Fruit fly (Drosophila melanogaster) whole organism, embryonic: ENCODE data around the gene Hs2st.
A peak's percentile ranks its signal among the peaks of the same experiment; 100 is the strongest.

ENCODE experiments used
- Aef1 ChIP-seq: fragments of 200-800 bp; sonication (Bioruptor generic); IDR thresholded peaks from 3 replicates; pipeline ENCODE4 v1.3.6; 2022; ENCODE audit warnings: missing biosample characterization, missing genetic modification characterization
- C15 ChIP-seq: fragments of 200-800 bp; sonication (Bioruptor generic); IDR thresholded peaks from 3 replicates; pipeline ENCODE4 v1.3.6; 2022; ENCODE audit warnings: missing biosample characterization, missing genetic modification characterization
- CG12769 ChIP-seq: fragments of 200-800 bp; sonication (Bioruptor generic); optimal IDR thresholded peaks from 2 replicates; lab custom pipeline; 2019; ENCODE audit warnings: missing biosample characterization, mild to moderate bottlenecking, missing genetic modification characterization, moderate library complexity
- CG12942 ChIP-seq: fragments of 200-800 bp; sonication (Bioruptor generic); optimal IDR thresholded peaks from 3 replicates; lab custom pipeline; 2016; ENCODE audit warnings: missing biosample characterization, missing genetic modification characterization
- CG14441 ChIP-seq: fragments of 200-800 bp; sonication (Bioruptor generic); IDR thresholded peaks from 2 replicates; pipeline ENCODE4 v1.3.6; 2022; ENCODE audit warnings: missing biosample characterization, missing genetic modification characterization
- CG1647 ChIP-seq: fragments of 200-800 bp; sonication (Bioruptor generic); optimal IDR thresholded peaks from 3 replicates; lab custom pipeline; 2016; ENCODE audit warnings: missing biosample characterization, missing genetic modification characterization
- CG16813 ChIP-seq: fragments of 200-800 bp; sonication (Bioruptor generic); IDR thresholded peaks from 3 replicates; pipeline ENCODE4 v1.3.6; 2022; ENCODE audit warnings: missing biosample characterization, missing genetic modification characterization; ENCODE audit not compliant: partially characterized antibody
- CG17361 ChIP-seq: fragments of 200-800 bp; sonication (Bioruptor generic); IDR thresholded peaks from 3 replicates; pipeline ENCODE4 v1.3.6; 2022; ENCODE audit warnings: missing biosample characterization, missing genetic modification characterization
- CG2678 ChIP-seq: fragments of 200-800 bp; sonication (Bioruptor generic); optimal IDR thresholded peaks from 3 replicates; lab custom pipeline; 2019; ENCODE audit warnings: missing biosample characterization, mild to moderate bottlenecking, missing genetic modification characterization, moderate library complexity
- CG32532 ChIP-seq: fragments of 200-800 bp; sonication (Bioruptor generic); IDR thresholded peaks from 2 replicates; pipeline ENCODE4 v1.3.6; 2022; ENCODE audit warnings: missing biosample characterization, missing genetic modification characterization
- CG33557 ChIP-seq: fragments of 200-800 bp; sonication (Bioruptor generic); optimal IDR thresholded peaks from 2 replicates; lab custom pipeline; 2019; ENCODE audit warnings: missing biosample characterization, mild to moderate bottlenecking, missing genetic modification characterization, moderate library complexity
- CG3847 ChIP-seq: fragments of 200-800 bp; sonication (Bioruptor generic); IDR thresholded peaks from 2 replicates; pipeline ENCODE4 v1.3.6; 2022; ENCODE audit warnings: missing biosample characterization, missing genetic modification characterization
- CG4424 ChIP-seq: fragments of 200-800 bp; sonication (Bioruptor generic); optimal IDR thresholded peaks from 3 replicates; lab custom pipeline; 2016; ENCODE audit warnings: missing biosample characterization, missing genetic modification characterization
- CG6683 ChIP-seq: fragments of 200-800 bp; sonication (Bioruptor generic); optimal IDR thresholded peaks from 2 replicates; lab custom pipeline; 2017; ENCODE audit warnings: missing biosample characterization, mild to moderate bottlenecking, missing genetic modification characterization, missing genetic modification reagents
- CG6689 ChIP-seq: fragments of 200-800 bp; sonication (Bioruptor generic); IDR thresholded peaks from 2 replicates; pipeline ENCODE4 v1.3.6; 2022; ENCODE audit warnings: missing biosample characterization, missing genetic modification characterization
- CG8290 ChIP-seq, 3 experiments: fragments of 200-800 bp; sonication (Bioruptor generic); optimal IDR thresholded peaks; 2 replicates each; lab custom pipeline; 2016 to 2019; ENCODE audit warnings: missing biosample characterization in 3 of 3, missing genetic modification characterization in 3 of 3, mild to moderate bottlenecking in 2 of 3, moderate library complexity in 1 of 3
- CG9437 ChIP-seq: fragments of 200-800 bp; sonication (Bioruptor generic); optimal IDR thresholded peaks from 2 replicates; lab custom pipeline; 2018; ENCODE audit warnings: missing biosample characterization, mild to moderate bottlenecking, missing genetic modification characterization
- Deaf1 ChIP-seq: fragments of 200-800 bp; optimal IDR thresholded peaks from 3 replicates; lab custom pipeline; 2019; ENCODE audit warnings: missing biosample characterization, mild to moderate bottlenecking, missing genetic modification characterization, moderate library complexity
- Gug ChIP-seq: fragments of 200-800 bp; sonication (Bioruptor generic); IDR thresholded peaks from 4 replicates; pipeline ENCODE4 v1.3.6; 2022; ENCODE audit warnings: missing biosample characterization, missing genetic modification characterization
- HLH3B ChIP-seq: fragments of 200-800 bp; sonication (Bioruptor generic); IDR thresholded peaks from 2 replicates; pipeline ENCODE4 v1.3.6; 2022; ENCODE audit warnings: missing biosample characterization, missing genetic modification characterization
- Mad ChIP-seq: fragments of 200-800 bp; sonication (Bioruptor generic); optimal IDR thresholded peaks from 2 replicates; lab custom pipeline; 2016; ENCODE audit warnings: missing biosample characterization, missing genetic modification characterization
- Med ChIP-seq: fragments of 200-800 bp; sonication (Bioruptor generic); peaks from one replicate; lab custom pipeline; 2016; ENCODE audit warnings: missing biosample characterization, missing genetic modification characterization, mild to moderate bottlenecking, inconsistent platforms, moderate library complexity
- Meics ChIP-seq: fragments of 200-800 bp; sonication (Bioruptor generic); optimal IDR thresholded peaks from 2 replicates; lab custom pipeline; 2017; ENCODE audit warnings: missing biosample characterization, mild to moderate bottlenecking, missing genetic modification characterization
- Ptx1 ChIP-seq: fragments of 200-800 bp; sonication (Bioruptor generic); IDR thresholded peaks from 2 replicates; pipeline ENCODE4 v1.3.6; 2022; ENCODE audit warnings: missing biosample characterization, missing genetic modification characterization
- Rfx ChIP-seq: fragments of 200-800 bp; sonication (Bioruptor generic); IDR thresholded peaks from 2 replicates; pipeline ENCODE4 v1.3.6; 2022; ENCODE audit warnings: missing biosample characterization, missing genetic modification characterization
- Scr ChIP-seq: fragments of 200-800 bp; sonication (Bioruptor generic); IDR thresholded peaks from 2 replicates; pipeline ENCODE4 v1.3.6; 2022; ENCODE audit warnings: missing biosample characterization, missing genetic modification characterization; ENCODE audit not compliant: partially characterized antibody
- al ChIP-seq: fragments of 200-800 bp; sonication (Bioruptor generic); IDR thresholded peaks from 2 replicates; pipeline ENCODE4 v1.3.6; 2022; ENCODE audit warnings: missing biosample characterization, missing genetic modification characterization
- cas ChIP-seq: fragments of 200-800 bp; sonication (Bioruptor generic); IDR thresholded peaks from 2 replicates; pipeline ENCODE4 v1.3.6; 2022; ENCODE audit warnings: missing biosample characterization, missing genetic modification characterization
- chinmo ChIP-seq: fragments of 200-800 bp; sonication (Bioruptor generic); IDR thresholded peaks from 4 replicates; pipeline ENCODE4 v1.3.6; 2022; ENCODE audit warnings: missing biosample characterization, missing genetic modification characterization; ENCODE audit not compliant: partially characterized antibody
- dm ChIP-seq: fragments of 200-800 bp; sonication (Bioruptor generic); optimal IDR thresholded peaks from 3 replicates; lab custom pipeline; 2016; ENCODE audit warnings: missing biosample characterization, missing genetic modification characterization
- inv ChIP-seq: fragments of 200-800 bp; sonication (Bioruptor generic); IDR thresholded peaks from 2 replicates; pipeline ENCODE4 v1.3.6; 2022; ENCODE audit warnings: missing biosample characterization, missing genetic modification characterization; ENCODE audit not compliant: partially characterized antibody
- lmd ChIP-seq: fragments of 200-800 bp; sonication (Bioruptor generic); IDR thresholded peaks from 2 replicates; pipeline ENCODE4 v1.3.6; 2022; ENCODE audit warnings: missing biosample characterization, missing genetic modification characterization
- prd ChIP-seq, 3 experiments: fragments of >200 bp in 2 of 3; fragments of 200-800 bp in 1 of 3; sonication (Bioruptor generic) in 1 of 3; optimal IDR thresholded peaks in 2 of 3; IDR thresholded peaks in 1 of 3; 2 replicates in 2 of 3; 3 replicates in 1 of 3; pipeline versions ENCODE4 v1.3.6 to Lab custom; 2017 to 2022; ENCODE audit warnings: missing biosample characterization in 1 of 3, missing genetic modification characterization in 1 of 3
- pum ChIP-seq: fragments of 200-800 bp; sonication (Bioruptor generic); optimal IDR thresholded peaks from 2 replicates; lab custom pipeline; 2016; ENCODE audit warnings: missing biosample characterization, missing genetic modification characterization
- row ChIP-seq: fragments of 200-800 bp; sonication (Bioruptor generic); IDR thresholded peaks from 3 replicates; pipeline ENCODE4 v1.3.6; 2022; ENCODE audit warnings: missing biosample characterization, missing genetic modification characterization
- salm ChIP-seq: fragments of 200-800 bp; sonication (Bioruptor generic); optimal IDR thresholded peaks from 2 replicates; lab custom pipeline; 2018; ENCODE audit warnings: missing biosample characterization, mild to moderate bottlenecking, missing genetic modification characterization
- scrt ChIP-seq: fragments of 200-800 bp; sonication (Bioruptor generic); optimal IDR thresholded peaks from 2 replicates; lab custom pipeline; 2018; ENCODE audit warnings: missing biosample characterization, mild to moderate bottlenecking, missing genetic modification characterization, moderate library complexity
- slbo ChIP-seq: fragments of 200-800 bp; sonication (Bioruptor generic); IDR thresholded peaks from 2 replicates; pipeline ENCODE4 v1.3.6; 2022; ENCODE audit warnings: missing biosample characterization, missing genetic modification characterization
- zf30C ChIP-seq: fragments of 200-800 bp; sonication (Bioruptor generic); optimal IDR thresholded peaks from 3 replicates; lab custom pipeline; 2018; ENCODE audit warnings: missing biosample characterization, mild to moderate bottlenecking, missing genetic modification characterization

Gene Hs2st

DNA sequence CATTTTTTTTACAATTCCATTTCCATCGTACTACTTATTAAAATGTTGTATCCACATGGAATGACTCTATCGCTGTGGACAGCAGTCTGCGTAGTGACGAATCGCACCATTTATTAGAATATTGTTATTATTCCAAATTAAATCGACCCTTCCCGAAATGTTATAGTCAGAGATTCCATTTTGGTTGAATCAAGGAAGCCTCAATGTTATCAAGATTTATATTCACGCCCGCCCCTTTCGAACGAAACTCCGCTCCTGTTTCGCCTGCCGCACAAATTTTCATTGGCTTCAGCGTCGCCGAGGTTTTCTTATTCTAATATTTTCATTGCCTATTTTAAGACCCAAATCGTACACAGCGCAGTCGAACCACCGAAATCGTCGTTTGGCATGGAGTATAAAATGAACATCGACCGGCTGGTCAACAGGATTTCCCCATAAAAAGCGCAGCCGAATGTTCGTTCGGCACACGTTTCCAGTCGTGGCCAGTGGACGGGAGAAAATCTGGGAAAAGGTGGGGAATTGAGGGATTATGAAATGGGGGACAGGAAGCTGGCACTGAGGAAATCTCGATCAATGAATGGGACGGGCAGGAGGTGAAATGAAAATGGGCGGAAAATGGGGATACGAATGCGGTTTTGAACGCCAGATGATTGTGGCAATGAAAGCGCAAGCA, 38.7 kb downstream of the Hs2st start:
- TF ChIP-seq lmd (GFP tag; lab: Robert Waterston, UW) (no peak), Ptx1 (GFP tag; lab: Robert Waterston, UW) (peak; percentile 32; the same call in 1 of the 2 replicates), row (GFP tag; lab: Robert Waterston, UW) (peak; percentile 39; the same call in 2 of the 3 replicates), CG14441 (GFP tag; lab: Robert Waterston, UW) (peak; percentile 24; the same call in 1 of the 2 replicates), al (GFP tag; lab: Robert Waterston, UW) (peak; percentile 7; the same call in 1 of the 2 replicates), Rfx (GFP tag; lab: Robert Waterston, UW) (0 out of 2 replicates have a peak, but pooled peaks have one; percentile 29), CG9437 (GFP tag; lab: Kevin White, UChicago) (no peak), CG8290 (GFP tag; optimal IDR thresholded peaks at IDR 0.05; lab: Kevin White, UChicago) (no peak), CG8290 (tag; optimal IDR thresholded peaks at IDR 0.05; lab: Kevin White, UChicago) (no peak), CG12942 (no peak), scrt (no peak), CG1647 (GFP tag; lab: Kevin White, UChicago) (no peak), salm (no peak), pum (no peak), Med (GFP tag; lab: Kevin White, UChicago) (peak; percentile 37), Deaf1 (tag; lab: Kevin White, UChicago) (peak; percentile 54), inv (GFP tag; lab: Robert Waterston, UW) (no peak), Mad (GFP tag; lab: Kevin White, UChicago) (no peak), CG32532 (GFP tag; lab: Robert Waterston, UW) (peak; percentile 40), CG17361 (GFP tag; lab: Robert Waterston, UW) (peak; percentile 34; the same call in 1 of the 3 replicates), Gug (GFP tag; lab: Robert Waterston, UW) (0 out of 4 replicates have a peak, but pooled peaks have one; percentile 3), prd (optimal IDR thresholded peaks at IDR 0.05; lab: Kevin White, UChicago) (no peak), prd (GFP tag; IDR thresholded peaks at IDR 0.05; lab: Robert Waterston, UW) (peak; percentile 60), CG12769 (tag; lab: Kevin White, UChicago) (peak; percentile 84), CG16813 (GFP tag; lab: Robert Waterston, UW) (no peak), Aef1 (GFP tag; lab: Robert Waterston, UW) (0 out of 3 replicates have a peak, but pooled peaks have one; percentile 17), HLH3B (GFP tag; lab: Robert Waterston, UW) (0 out of 2 replicates have a peak, but pooled peaks have one; percentile 9), slbo (GFP tag; lab: Robert Waterston, UW) (peak; percentile 52; the same call in 1 of the 2 replicates), cas (GFP tag; lab: Robert Waterston, UW) (no peak), CG3847 (no peak), zf30C (GFP tag; lab: Kevin White, UChicago) (no peak), CG6689 (GFP tag; lab: Robert Waterston, UW) (peak; percentile 16; the same call in 1 of the 2 replicates), CG4424 (GFP tag; lab: Kevin White, UChicago) (no peak), Scr (GFP tag; lab: Robert Waterston, UW) (no peak), Meics (GFP tag; lab: Kevin White, UChicago) (peak; percentile 14), dm (no peak), CG2678 (tag; lab: Kevin White, UChicago) (no peak), chinmo (GFP tag; lab: Robert Waterston, UW) (0 out of 4 replicates have a peak, but pooled peaks have one; percentile 29), CG33557 (no peak), C15 (GFP tag; lab: Robert Waterston, UW) (no peak), CG6683 (GFP tag; lab: Kevin White, UChicago) (no peak)
